Worm (Caenorhabditis elegans): ENCODE data around the gene Y43F8B.9.

The Y43F8B.9 gene

ce11 chrV:19477852-19478251 is at the start of gene Y43F8B.9:
Gene Y43F8B.9 (plus strand): TSS chrV:19478152.
- TF ChIP-seq hlh-6 (tag; optimal IDR thresholded peaks at IDR 0.05) (no peak), gmeb-2 (tag; optimal IDR thresholded peaks at IDR 0.05) (no peak), hlh-8 (tag; optimal IDR thresholded peaks at IDR 0.05) (no peak), ref-2 (tag; optimal IDR thresholded peaks at IDR 0.05) (no peak), hlh-30 (tag; optimal IDR thresholded peaks at IDR 0.05; ENCODE audit: insufficient read depth) (no peak), ceh-9 (tag; optimal IDR thresholded peaks at IDR 0.05) (no peak), ceh-22 (tag; optimal IDR thresholded peaks at IDR 0.05) (no peak), ahr-1 (tag; optimal IDR thresholded peaks at IDR 0.05) (no peak), sox-4 (tag; optimal IDR thresholded peaks at IDR 0.05) (no peak), ceh-30 (tag; optimal IDR thresholded peaks at IDR 0.05) (no peak), eyg-1 (tag; optimal IDR thresholded peaks at IDR 0.05) (no peak), lin-11 (tag; optimal IDR thresholded peaks at IDR 0.05) (no peak), pha-2 (tag; optimal IDR thresholded peaks at IDR 0.05) (no peak), ceh-18 (tag; optimal IDR thresholded peaks at IDR 0.05) (no peak)

ce11 chrV:19428936-19429335 is 49.0 kb upstream of the Y43F8B.9 start:
- no peak for TF ChIP-seq pha-4 (tag; optimal IDR thresholded peaks at IDR 0.05)
- no peak for TF ChIP-seq C08G9.2 (tag; optimal IDR thresholded peaks at IDR 0.05)
- no peak for TF ChIP-seq odd-2 (tag; optimal IDR thresholded peaks at IDR 0.05)
- TF ChIP-seq lin-11 (tag; optimal IDR thresholded peaks at IDR 0.05): no peak
- no peak for TF ChIP-seq zip-5 (tag; optimal IDR thresholded peaks at IDR 0.05)
- no peak for TF ChIP-seq syd-9 (tag; optimal IDR thresholded peaks at IDR 0.05)
- TF ChIP-seq hlh-8 (tag; optimal IDR thresholded peaks at IDR 0.05): no peak
- TF ChIP-seq npax-4 (tag; optimal IDR thresholded peaks at IDR 0.05): no peak
- TF ChIP-seq ceh-6 (GFP tag; optimal IDR thresholded peaks at IDR 0.05): no peak
- no peak for TF ChIP-seq tbx-7 (tag; optimal IDR thresholded peaks at IDR 0.05)
- no peak for TF ChIP-seq ama-1 (optimal IDR thresholded peaks at IDR 0.05)
- no peak for TF ChIP-seq Y22D7AL.16 (tag; optimal IDR thresholded peaks at IDR 0.05)
- no peak for TF ChIP-seq rnt-1 (tag; optimal IDR thresholded peaks at IDR 0.05)
- TF ChIP-seq ztf-16 (tag; optimal IDR thresholded peaks at IDR 0.05): no peak
- no peak for TF ChIP-seq fkh-10 (GFP tag; optimal IDR thresholded peaks at IDR 0.05)
- TF ChIP-seq ceh-45 (GFP tag; IDR thresholded peaks at IDR 0.05): no peak
- no peak for TF ChIP-seq ceh-48 (tag; optimal IDR thresholded peaks at IDR 0.05)

ce11 chrV:19429605-19430004 is 48.3 kb upstream of the Y43F8B.9 start:
- no peak for TF ChIP-seq syd-9 (tag; optimal IDR thresholded peaks at IDR 0.05)
- no peak for TF ChIP-seq pat-9 (tag; optimal IDR thresholded peaks at IDR 0.05)
- TF ChIP-seq eyg-1 (tag; optimal IDR thresholded peaks at IDR 0.05): no peak
- TF ChIP-seq pha-2 (tag; optimal IDR thresholded peaks at IDR 0.05): no peak
- TF ChIP-seq hlh-30 (tag; optimal IDR thresholded peaks at IDR 0.05; ENCODE audit: insufficient read depth): no peak
- peak; percentile 80 for TF ChIP-seq rnt-1 (tag; optimal IDR thresholded peaks at IDR 0.05)
- no peak for TF ChIP-seq hlh-15 (tag; optimal IDR thresholded peaks at IDR 0.05)
- no peak for TF ChIP-seq sox-4 (tag; optimal IDR thresholded peaks at IDR 0.05)

- no peak for TF ChIP-seq rnt-1 (tag; optimal IDR thresholded peaks at IDR 0.05)
- no peak for TF ChIP-seq che-1 (tag; optimal IDR thresholded peaks at IDR 0.05)
- peak; percentile 7 for TF ChIP-seq hlh-30 (tag; optimal IDR thresholded peaks at IDR 0.05; ENCODE audit: insufficient read depth)
- TF ChIP-seq dmd-4 (tag; optimal IDR thresholded peaks at IDR 0.05; ENCODE audit: borderline replicate concordance): no peak
- no peak for TF ChIP-seq lin-11 (tag; optimal IDR thresholded peaks at IDR 0.05)
- TF ChIP-seq fkh-6 (tag; optimal IDR thresholded peaks at IDR 0.05): no peak
- no peak for TF ChIP-seq syd-9 (tag; optimal IDR thresholded peaks at IDR 0.05)
- TF ChIP-seq gmeb-2 (tag; optimal IDR thresholded peaks at IDR 0.05): peak; percentile 23
- no peak for TF ChIP-seq sdc-2 (tag; optimal IDR thresholded peaks at IDR 0.05)
- TF ChIP-seq ceh-31 (tag; optimal IDR thresholded peaks at IDR 0.05): no peak
- no peak for TF ChIP-seq pros-1 (tag; optimal IDR thresholded peaks at IDR 0.05)
- TF ChIP-seq ceh-24 (tag; optimal IDR thresholded peaks at IDR 0.05): no peak
- TF ChIP-seq pha-4 (tag; optimal IDR thresholded peaks at IDR 0.05): no peak
- no peak for TF ChIP-seq madf-2 (tag; optimal IDR thresholded peaks at IDR 0.05)
- no peak for TF ChIP-seq unc-42 (tag; optimal IDR thresholded peaks at IDR 0.05)
- TF ChIP-seq ceh-22 (tag; optimal IDR thresholded peaks at IDR 0.05): no peak
- no peak for TF ChIP-seq pqm-1 (tag; optimal IDR thresholded peaks at IDR 0.05)
- no peak for TF ChIP-seq unc-86 (tag; optimal IDR thresholded peaks at IDR 0.05)
- no peak for TF ChIP-seq nhr-232 (tag; optimal IDR thresholded peaks at IDR 0.05)
- no peak for TF ChIP-seq nfya-1 (tag; optimal IDR thresholded peaks at IDR 0.05)
- TF ChIP-seq lim-6 (tag; optimal IDR thresholded peaks at IDR 0.05): no peak
- peak; percentile 21 for TF ChIP-seq C08G9.2 (tag; optimal IDR thresholded peaks at IDR 0.05)
- TF ChIP-seq eyg-1 (tag; optimal IDR thresholded peaks at IDR 0.05): no peak
- TF ChIP-seq pax-1 (tag; optimal IDR thresholded peaks at IDR 0.05): no peak
- peak; percentile 45 for TF ChIP-seq C38D4.7 (GFP tag; optimal IDR thresholded peaks at IDR 0.05)
Measured at ce11 chrV:19430351-19430913, 47.5 kb upstream of the Y43F8B.9 start.
